Worm (Caenorhabditis elegans): ENCODE data around the gene dnc-4.

dnc-4 gene

ce11 chrIV:8044574-8044973 lies 25.0 kb upstream of the dnc-4 start, which contains the start of gene nhr-258:
Gene nhr-258 (plus strand): TSS chrIV:8044938.
- no peak for TF ChIP-seq ztf-11 (tag; optimal IDR thresholded peaks at IDR 0.05)
- TF ChIP-seq fkh-2 (tag; optimal IDR thresholded peaks at IDR 0.05): no peak
- peak in 1 of 3 experiments; percentile 73 for TF ChIP-seq elt-3 (tag; optimal IDR thresholded peaks at IDR 0.05)
- TF ChIP-seq nhr-43 (tag; optimal IDR thresholded peaks at IDR 0.05; ENCODE audit: poor library complexity, severe bottlenecking): peak; percentile 70
- no peak for TF ChIP-seq ceh-82 (tag; optimal IDR thresholded peaks at IDR 0.05)
- no peak for TF ChIP-seq elt-2 (tag; optimal IDR thresholded peaks at IDR 0.05)
- TF ChIP-seq eor-1 (tag; optimal IDR thresholded peaks at IDR 0.05): no peak
- TF ChIP-seq nhr-25 (tag; optimal IDR thresholded peaks at IDR 0.05): peak; percentile 31

- TF ChIP-seq elt-3 (tag; optimal IDR thresholded peaks at IDR 0.05) (peak in 1 of 3 experiments; percentile 30), nhr-43 (tag; optimal IDR thresholded peaks at IDR 0.05; ENCODE audit: poor library complexity, severe bottlenecking) (peak; percentile 47), nhr-76 (tag; optimal IDR thresholded peaks at IDR 0.05) (no peak), nfya-1 (tag; optimal IDR thresholded peaks at IDR 0.05; ENCODE audit: insufficient read depth) (no peak), nhr-77 (tag; optimal IDR thresholded peaks at IDR 0.05) (no peak), ztf-4 (tag; optimal IDR thresholded peaks at IDR 0.05) (no peak)
Measured at ce11 chrIV:8043722-8044121, 24.1 kb upstream of the dnc-4 start.

ce11 chrIV:8042897-8043296 lies 23.3 kb upstream of the dnc-4 start:
- no peak for TF ChIP-seq mdl-1 (tag; optimal IDR thresholded peaks at IDR 0.05)
- TF ChIP-seq unc-62 (GFP tag; optimal IDR thresholded peaks at IDR 0.05): no peak
- no peak for TF ChIP-seq nfya-1 (tag; optimal IDR thresholded peaks at IDR 0.05; ENCODE audit: insufficient read depth)
- no peak for TF ChIP-seq lin-39 (tag; optimal IDR thresholded peaks at IDR 0.05)

ce11 chrIV:8042005-8042404 lies 22.4 kb upstream of the dnc-4 start:
- TF ChIP-seq unc-39 (tag; optimal IDR thresholded peaks at IDR 0.05): no peak
- no peak for TF ChIP-seq mml-1 (tag; optimal IDR thresholded peaks at IDR 0.05)
- peak; percentile 89 for TF ChIP-seq nhr-25 (tag; optimal IDR thresholded peaks at IDR 0.05)
- no peak for TF ChIP-seq egl-27 (tag; optimal IDR thresholded peaks at IDR 0.05)
- TF ChIP-seq nfya-1 (tag; optimal IDR thresholded peaks at IDR 0.05; ENCODE audit: insufficient read depth): peak; percentile 32
- peak; percentile 26 for TF ChIP-seq elt-1 (tag; optimal IDR thresholded peaks at IDR 0.05)
- peak in 1 of 3 experiments; percentile 65 for TF ChIP-seq elt-3 (tag; optimal IDR thresholded peaks at IDR 0.05)
- TF ChIP-seq fkh-2 (tag; optimal IDR thresholded peaks at IDR 0.05): no peak

ce11 chrIV:8040610-8041317 lies 21.2 kb upstream of the dnc-4 start:
- TF ChIP-seq elt-1 (tag; optimal IDR thresholded peaks at IDR 0.05) (peak; percentile 75), mml-1 (tag; optimal IDR thresholded peaks at IDR 0.05) (no peak), nfya-1 (tag; optimal IDR thresholded peaks at IDR 0.05; ENCODE audit: insufficient read depth) (peak; percentile 62), fkh-10 (GFP tag; optimal IDR thresholded peaks at IDR 0.05) (peak; percentile 95), unc-39 (tag; optimal IDR thresholded peaks at IDR 0.05) (no peak), hmg-11 (tag; optimal IDR thresholded peaks at IDR 0.05) (peak; percentile 68), elt-2 (tag; optimal IDR thresholded peaks at IDR 0.05) (no peak), egl-5 (tag; optimal IDR thresholded peaks at IDR 0.05) (peak; percentile 3), nhr-237 (tag; optimal IDR thresholded peaks at IDR 0.05) (no peak)

ce11 chrIV:8036492-8036891 lies 16.9 kb upstream of the dnc-4 start:
- TF ChIP-seq nhr-23 (tag; optimal IDR thresholded peaks at IDR 0.05) (peak; percentile 27), nhr-76 (tag; optimal IDR thresholded peaks at IDR 0.05) (no peak), egl-5 (tag; optimal IDR thresholded peaks at IDR 0.05) (no peak), elt-1 (tag; optimal IDR thresholded peaks at IDR 0.05) (peak; percentile 95), lin-39 (tag; optimal IDR thresholded peaks at IDR 0.05) (no peak), nhr-237 (tag; optimal IDR thresholded peaks at IDR 0.05) (no peak), R02D3.7 (tag; optimal IDR thresholded peaks at IDR 0.05) (no peak), nhr-25 (tag; optimal IDR thresholded peaks at IDR 0.05) (peak; percentile 76), nhr-43 (tag; optimal IDR thresholded peaks at IDR 0.05; ENCODE audit: poor library complexity, severe bottlenecking) (peak; percentile 58)

- TF ChIP-seq tbx-2 (tag; optimal IDR thresholded peaks at IDR 0.05) (no peak), pqm-1 (tag; optimal IDR thresholded peaks at IDR 0.05) (peak; percentile 30), elt-2 (tag; optimal IDR thresholded peaks at IDR 0.05) (peak; percentile 59)
Measured at ce11 chrIV:8034182-8034581, 14.6 kb upstream of the dnc-4 start.

All from whole organism, L3 larva.